Fruit fly (Drosophila melanogaster) whole organism, embryonic: Measurements from ENCODE around the gene ddbt.

Experiments
- CG10979 ChIP-seq: fragments of 200-800 bp; sonication (Bioruptor generic); optimal IDR thresholded peaks from 2 replicates; lab custom pipeline; 2018; ENCODE audit warnings: missing biosample characterization, mild to moderate bottlenecking, missing genetic modification characterization, moderate library complexity
- CG15073 ChIP-seq: fragments of 200-800 bp; sonication (Bioruptor generic); optimal IDR thresholded peaks from 2 replicates; lab custom pipeline; 2016; ENCODE audit warnings: missing biosample characterization, missing genetic modification characterization
- CG16815 ChIP-seq: fragments of 200-800 bp; sonication (Bioruptor generic); optimal IDR thresholded peaks from 3 replicates; lab custom pipeline; 2017; ENCODE audit warnings: missing biosample characterization, mild to moderate bottlenecking, missing genetic modification characterization
- CG6683 ChIP-seq: fragments of 200-800 bp; sonication (Bioruptor generic); optimal IDR thresholded peaks from 2 replicates; lab custom pipeline; 2017; ENCODE audit warnings: missing biosample characterization, mild to moderate bottlenecking, missing genetic modification characterization, missing genetic modification reagents
- CG7839 ChIP-seq: fragments of 200-800 bp; sonication (Bioruptor generic); optimal IDR thresholded peaks from 3 replicates; lab custom pipeline; 2018; ENCODE audit warnings: missing biosample characterization, mild to moderate bottlenecking, missing genetic modification characterization, moderate library complexity
- CG8089 ChIP-seq: fragments of 200-800 bp; sonication (Bioruptor generic); optimal IDR thresholded peaks from 3 replicates; lab custom pipeline; 2016; ENCODE audit warnings: missing biosample characterization, missing genetic modification characterization
- Eip74EF ChIP-seq, 2 experiments: fragments of 200-800 bp in 1 of 2; fragments of >200 bp in 1 of 2; sonication (Bioruptor generic) in 1 of 2; optimal IDR thresholded peaks; 2 replicates each; lab custom pipeline; 2017 to 2019; ENCODE audit warnings: missing biosample characterization in 2 of 2, missing genetic modification characterization in 2 of 2, mild to moderate bottlenecking in 1 of 2, moderate library complexity in 1 of 2
- jigr1 ChIP-seq: fragments of 200-800 bp; sonication (Bioruptor generic); IDR thresholded peaks from 3 replicates; pipeline ENCODE4 v1.3.6; 2022; ENCODE audit warnings: missing biosample characterization, missing genetic modification characterization
- ken ChIP-seq: fragments of 200-800 bp; sonication (Bioruptor generic); IDR thresholded peaks from 3 replicates; pipeline ENCODE4 v1.3.6; 2022; ENCODE audit warnings: missing biosample characterization, missing genetic modification characterization
- lola ChIP-seq, 3 experiments: fragments of >200 bp in 2 of 3; fragments of 200-800 bp in 1 of 3; sonication (Bioruptor generic) in 1 of 3; optimal IDR thresholded peaks; 2 replicates each; lab custom pipeline; 2017 to 2019; ENCODE audit warnings: missing biosample characterization in 3 of 3, missing genetic modification characterization in 3 of 3, mild to moderate bottlenecking in 1 of 3, moderate library complexity in 1 of 3
- mam ChIP-seq: fragments of 200-800 bp; sonication (Bioruptor generic); optimal IDR thresholded peaks from 3 replicates; lab custom pipeline; 2016; ENCODE audit warnings: missing biosample characterization, missing genetic modification characterization
- stwl ChIP-seq: fragments of 200-800 bp; sonication (Bioruptor generic); optimal IDR thresholded peaks from 3 replicates; lab custom pipeline; 2018; ENCODE audit warnings: missing biosample characterization, mild to moderate bottlenecking, missing genetic modification characterization, moderate library complexity
- unpg ChIP-seq: fragments of 200-800 bp; sonication (Bioruptor generic); optimal IDR thresholded peaks from 3 replicates; lab custom pipeline; 2018; ENCODE audit warnings: missing biosample characterization, mild to moderate bottlenecking, missing genetic modification characterization, moderate library complexity
- wek ChIP-seq: fragments of 200-800 bp; sonication (Bioruptor generic); optimal IDR thresholded peaks from 3 replicates; lab custom pipeline; 2018; ENCODE audit warnings: missing biosample characterization, mild to moderate bottlenecking, missing genetic modification characterization, moderate library complexity

DNA sequence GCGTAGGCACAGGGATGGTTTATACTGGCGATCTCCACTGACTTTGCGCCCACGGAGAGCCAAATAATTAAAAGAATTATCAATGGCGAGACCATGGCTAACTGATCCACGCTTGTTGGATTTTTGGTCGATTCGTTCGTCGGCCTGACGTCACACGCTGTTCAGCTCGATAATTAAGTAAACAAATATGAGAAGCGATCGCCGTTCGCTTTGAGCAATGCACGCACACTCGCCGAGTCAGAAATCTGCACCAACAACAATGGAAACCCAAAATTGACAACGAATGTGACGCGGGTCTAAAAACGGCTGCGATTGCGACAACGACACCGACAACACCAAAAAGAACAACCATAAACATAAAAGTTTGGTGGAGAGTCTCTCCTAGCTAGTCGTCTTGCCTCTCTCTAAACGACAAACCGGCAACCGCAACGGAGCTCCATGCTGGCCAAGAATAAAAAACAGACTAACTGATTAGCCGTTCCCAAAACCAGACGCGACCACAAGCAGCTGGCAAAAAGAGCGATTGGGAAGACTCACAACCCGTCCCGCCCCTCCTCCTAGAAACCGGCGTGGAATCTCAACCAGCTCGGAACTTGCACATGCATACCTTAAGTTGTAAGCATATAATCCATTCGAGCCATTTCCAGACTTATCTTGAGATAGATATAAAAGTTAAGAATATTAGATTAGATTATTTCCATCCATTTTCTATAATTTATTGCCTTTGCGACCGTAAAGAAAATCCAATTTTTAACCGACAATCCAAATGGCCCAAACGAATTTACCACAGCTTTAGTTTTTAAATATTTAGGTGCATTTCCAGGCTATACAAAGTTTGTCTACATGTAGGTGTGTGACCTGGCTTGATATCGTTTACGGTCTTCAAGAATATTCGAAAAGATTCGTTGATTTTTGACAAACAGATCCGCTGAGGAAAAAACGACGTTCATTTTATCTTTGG is 15.2 kb downstream of the ddbt start, which contains the start of gene mthl9:
- no peak for TF ChIP-seq CG6683
- no peak for TF ChIP-seq CG8089 (GFP tag; lab: Kevin White, UChicago)
- no peak for TF ChIP-seq unpg
- TF ChIP-seq jigr1: no peak; the same call in 2 of the 3 replicates
- TF ChIP-seq mam: no peak
- TF ChIP-seq wek (GFP tag; lab: Kevin White, UChicago): no peak
- no peak for TF ChIP-seq lola (GFP tag; optimal IDR thresholded peaks at IDR 0.05; lab: Kevin White, UChicago)
- peak in 1 of 2 experiments; percentile 15 for TF ChIP-seq Eip74EF (GFP tag; optimal IDR thresholded peaks at IDR 0.05; lab: Kevin White, UChicago)
- 0 out of 3 replicates have a peak, but pooled peaks have one; percentile 25 for TF ChIP-seq ken (GFP tag; lab: Robert Waterston, UW)
- TF ChIP-seq stwl (tag; lab: Kevin White, UChicago): peak; percentile 26
- no peak for TF ChIP-seq CG7839 (tag; lab: Kevin White, UChicago)
- TF ChIP-seq CG15073 (GFP tag; lab: Kevin White, UChicago): no peak
- TF ChIP-seq CG16815 (GFP tag; lab: Kevin White, UChicago): no peak
- TF ChIP-seq CG10979: no peak
